Fruit fly (Drosophila melanogaster) whole organism, embryonic: Measurements from ENCODE around the gene Noc3.

Experiments
- B-H1 ChIP-seq: fragments of 200-800 bp; sonication (Bioruptor generic); IDR thresholded peaks from 3 replicates; pipeline ENCODE4 v1.3.6; 2022; ENCODE audit warnings: missing biosample characterization, missing genetic modification characterization
- BEAF-32 ChIP-seq: fragments of 200-800 bp; sonication (Bioruptor generic); optimal IDR thresholded peaks from 3 replicates; lab custom pipeline; 2017; ENCODE audit warnings: missing biosample characterization, missing genetic modification characterization, mild to moderate bottlenecking, moderate library complexity, missing genetic modification reagents
- CG10274 ChIP-seq: fragments of 200-800 bp; sonication (Bioruptor generic); optimal IDR thresholded peaks from 3 replicates; lab custom pipeline; 2017; ENCODE audit warnings: missing biosample characterization, mild to moderate bottlenecking, missing genetic modification characterization
- CG11696 ChIP-seq: fragments of 200-800 bp; sonication (Bioruptor generic); IDR thresholded peaks from 2 replicates; pipeline ENCODE4 v1.3.6; 2022; ENCODE audit warnings: missing biosample characterization, missing genetic modification characterization
- CG12071 ChIP-seq: fragments of 200-800 bp; sonication (Bioruptor generic); optimal IDR thresholded peaks from 3 replicates; lab custom pipeline; 2018; ENCODE audit warnings: missing biosample characterization, mild to moderate bottlenecking, missing genetic modification characterization
- CG14441 ChIP-seq: fragments of 200-800 bp; sonication (Bioruptor generic); IDR thresholded peaks from 2 replicates; pipeline ENCODE4 v1.3.6; 2022; ENCODE audit warnings: missing biosample characterization, missing genetic modification characterization
- CG15269 ChIP-seq: fragments of 200-800 bp; sonication (Bioruptor generic); optimal IDR thresholded peaks from 2 replicates; lab custom pipeline; 2018; ENCODE audit warnings: missing biosample characterization, mild to moderate bottlenecking, missing genetic modification characterization, moderate library complexity
- CG15514 ChIP-seq: fragments of 200-800 bp; sonication (Bioruptor generic); optimal IDR thresholded peaks from 3 replicates; lab custom pipeline; 2017; ENCODE audit warnings: missing biosample characterization, missing genetic modification characterization, mild to moderate bottlenecking, moderate library complexity, missing genetic modification reagents
- CG16815 ChIP-seq: fragments of 200-800 bp; sonication (Bioruptor generic); optimal IDR thresholded peaks from 3 replicates; lab custom pipeline; 2017; ENCODE audit warnings: missing biosample characterization, mild to moderate bottlenecking, missing genetic modification characterization
- CG16863 ChIP-seq: fragments of 200-800 bp; sonication (Bioruptor generic); optimal IDR thresholded peaks from 3 replicates; lab custom pipeline; 2016; ENCODE audit warnings: missing biosample characterization, missing genetic modification characterization
- CG18599 ChIP-seq: fragments of 200-800 bp; sonication (Bioruptor generic); optimal IDR thresholded peaks from 3 replicates; lab custom pipeline; 2017; ENCODE audit warnings: missing biosample characterization, missing genetic modification characterization, mild to moderate bottlenecking, moderate library complexity, missing genetic modification reagents
- CG2678 ChIP-seq: fragments of 200-800 bp; sonication (Bioruptor generic); optimal IDR thresholded peaks from 3 replicates; lab custom pipeline; 2019; ENCODE audit warnings: missing biosample characterization, mild to moderate bottlenecking, missing genetic modification characterization, moderate library complexity
- CG2712 ChIP-seq: fragments of 200-800 bp; optimal IDR thresholded peaks from 3 replicates; lab custom pipeline; 2019; ENCODE audit warnings: missing biosample characterization, mild to moderate bottlenecking, missing genetic modification characterization, moderate library complexity
- CG32767 ChIP-seq: fragments of 200-800 bp; sonication (Bioruptor generic); IDR thresholded peaks from 2 replicates; pipeline ENCODE4 v1.3.6; 2022; ENCODE audit warnings: missing biosample characterization, missing genetic modification characterization
- CG3281 ChIP-seq: fragments of 200-800 bp; sonication (Bioruptor generic); optimal IDR thresholded peaks from 3 replicates; lab custom pipeline; 2017; ENCODE audit warnings: missing biosample characterization, mild to moderate bottlenecking, missing genetic modification characterization
- CG34376 ChIP-seq: fragments of 200-800 bp; sonication (Bioruptor generic); optimal IDR thresholded peaks from 2 replicates; lab custom pipeline; 2018; ENCODE audit warnings: missing biosample characterization, mild to moderate bottlenecking, missing genetic modification characterization
- CG3995 ChIP-seq: fragments of 200-800 bp; sonication (Bioruptor generic); optimal IDR thresholded peaks from 3 replicates; lab custom pipeline; 2016; ENCODE audit warnings: missing biosample characterization, missing genetic modification characterization
- CG6254 ChIP-seq: fragments of 200-800 bp; sonication (Bioruptor generic); optimal IDR thresholded peaks from 3 replicates; lab custom pipeline; 2017; ENCODE audit warnings: mild to moderate bottlenecking, missing biosample characterization, missing genetic modification reagents, missing genetic modification characterization
- CG6683 ChIP-seq: fragments of 200-800 bp; sonication (Bioruptor generic); optimal IDR thresholded peaks from 2 replicates; lab custom pipeline; 2017; ENCODE audit warnings: missing biosample characterization, mild to moderate bottlenecking, missing genetic modification characterization, missing genetic modification reagents
- CG7372 ChIP-seq: fragments of 200-800 bp; sonication (Bioruptor generic); IDR thresholded peaks from 2 replicates; pipeline ENCODE4 v1.3.6; 2022; ENCODE audit warnings: missing biosample characterization, missing genetic modification characterization
- CG7786 ChIP-seq: fragments of 200-800 bp; sonication (Bioruptor generic); optimal IDR thresholded peaks from 2 replicates; lab custom pipeline; 2016; ENCODE audit warnings: missing biosample characterization, missing genetic modification characterization
- CG8944 ChIP-seq: fragments of 200-800 bp; sonication (Bioruptor generic); optimal IDR thresholded peaks from 3 replicates; lab custom pipeline; 2016; ENCODE audit warnings: missing biosample characterization, missing genetic modification characterization
- Chrac-16 ChIP-seq: fragments of 200-800 bp; sonication (Bioruptor generic); optimal IDR thresholded peaks from 3 replicates; lab custom pipeline; 2016; ENCODE audit warnings: missing biosample characterization, missing genetic modification characterization
- CoRest ChIP-seq: fragments of 200-800 bp; sonication (Bioruptor generic); optimal IDR thresholded peaks from 3 replicates; lab custom pipeline; 2018; ENCODE audit warnings: missing biosample characterization, mild to moderate bottlenecking, missing genetic modification characterization, moderate library complexity
- Dek ChIP-seq: fragments of 200-800 bp; sonication (Bioruptor generic); optimal IDR thresholded peaks from 3 replicates; lab custom pipeline; 2019; ENCODE audit warnings: missing biosample characterization, mild to moderate bottlenecking, missing genetic modification characterization, moderate library complexity
- Doc3 ChIP-seq: fragments of 200-800 bp; sonication (Bioruptor generic); IDR thresholded peaks from 3 replicates; pipeline ENCODE4 v1.3.6; 2022; ENCODE audit warnings: missing biosample characterization, missing genetic modification characterization; ENCODE audit not compliant: partially characterized antibody
- Fer3 ChIP-seq: fragments of 200-800 bp; sonication (Bioruptor generic); optimal IDR thresholded peaks from 2 replicates; lab custom pipeline; 2018; ENCODE audit warnings: missing biosample characterization, mild to moderate bottlenecking, missing genetic modification characterization, moderate library complexity
- Hmr ChIP-seq: fragments of 200-800 bp; sonication (Bioruptor generic); optimal IDR thresholded peaks from 3 replicates; lab custom pipeline; 2017; ENCODE audit warnings: mild to moderate bottlenecking, missing biosample characterization, missing genetic modification reagents, missing genetic modification characterization
- Jarid2 ChIP-seq: fragments of 200-800 bp; sonication (Bioruptor generic); optimal IDR thresholded peaks from 3 replicates; lab custom pipeline; 2017; ENCODE audit warnings: mild to moderate bottlenecking, missing biosample characterization, missing genetic modification reagents, missing genetic modification characterization
- Med ChIP-seq: fragments of 200-800 bp; sonication (Bioruptor generic); peaks from one replicate; lab custom pipeline; 2016; ENCODE audit warnings: missing biosample characterization, missing genetic modification characterization, mild to moderate bottlenecking, inconsistent platforms, moderate library complexity
- Nf-YB ChIP-seq: fragments of 200-800 bp; sonication (Bioruptor generic); optimal IDR thresholded peaks from 3 replicates; lab custom pipeline; 2019; ENCODE audit warnings: missing biosample characterization, mild to moderate bottlenecking, missing genetic modification characterization, moderate library complexity
- Oaz ChIP-seq: fragments of 200-800 bp; sonication (Bioruptor generic); IDR thresholded peaks from 2 replicates; pipeline ENCODE4 v1.3.6; 2022; ENCODE audit warnings: missing biosample characterization, missing genetic modification characterization
- Pdp1 ChIP-seq, 2 experiments: fragments of 200-800 bp; sonication (Bioruptor generic); optimal IDR thresholded peaks; 3 replicates each; lab custom pipeline; 2016; ENCODE audit warnings: missing biosample characterization in 2 of 2, missing genetic modification characterization in 2 of 2, mild to moderate bottlenecking in 1 of 2, moderate library complexity in 1 of 2
- Rfx ChIP-seq: fragments of 200-800 bp; sonication (Bioruptor generic); IDR thresholded peaks from 2 replicates; pipeline ENCODE4 v1.3.6; 2022; ENCODE audit warnings: missing biosample characterization, missing genetic modification characterization
- Rx ChIP-seq: fragments of 200-800 bp; sonication (Bioruptor generic); IDR thresholded peaks from 2 replicates; pipeline ENCODE4 v1.3.6; 2022; ENCODE audit warnings: missing biosample characterization, missing genetic modification characterization
- Sin3A ChIP-seq: fragments of >200 bp; optimal IDR thresholded peaks from 2 replicates; lab custom pipeline; 2018
- corto ChIP-seq: fragments of 200-800 bp; sonication (Bioruptor generic); optimal IDR thresholded peaks from 2 replicates; lab custom pipeline; 2016; ENCODE audit warnings: missing biosample characterization, mild to moderate bottlenecking, missing genetic modification characterization, moderate library complexity
- danr ChIP-seq: fragments of 200-800 bp; sonication (Bioruptor generic); IDR thresholded peaks from 2 replicates; pipeline ENCODE4 v1.3.6; 2022; ENCODE audit warnings: missing biosample characterization, missing genetic modification characterization
- emc ChIP-seq: fragments of 200-800 bp; sonication (Bioruptor generic); optimal IDR thresholded peaks from 2 replicates; lab custom pipeline; 2016; ENCODE audit warnings: missing biosample characterization, missing genetic modification characterization
- exex ChIP-seq: fragments of 200-800 bp; sonication (Bioruptor generic); optimal IDR thresholded peaks from 4 replicates; lab custom pipeline; 2018; ENCODE audit warnings: missing biosample characterization, mild to moderate bottlenecking, missing genetic modification characterization, moderate library complexity
- grn ChIP-seq: fragments of 200-800 bp; sonication (Bioruptor generic); optimal IDR thresholded peaks from 3 replicates; lab custom pipeline; 2017; ENCODE audit warnings: missing biosample characterization, missing genetic modification characterization
- ind ChIP-seq: fragments of 200-800 bp; sonication (Bioruptor generic); optimal IDR thresholded peaks from 3 replicates; lab custom pipeline; 2016; ENCODE audit warnings: missing biosample characterization, missing genetic modification characterization
- kay ChIP-seq: fragments of 200-800 bp; sonication (Bioruptor generic); optimal IDR thresholded peaks from 2 replicates; lab custom pipeline; 2016; ENCODE audit warnings: missing biosample characterization, missing genetic modification characterization
- lola ChIP-seq, 3 experiments: fragments of >200 bp in 2 of 3; fragments of 200-800 bp in 1 of 3; sonication (Bioruptor generic) in 1 of 3; optimal IDR thresholded peaks; 2 replicates each; lab custom pipeline; 2017 to 2019; ENCODE audit warnings: missing biosample characterization in 3 of 3, missing genetic modification characterization in 3 of 3, mild to moderate bottlenecking in 1 of 3, moderate library complexity in 1 of 3
- nom ChIP-seq: fragments of 200-800 bp; sonication (Bioruptor generic); optimal IDR thresholded peaks from 2 replicates; lab custom pipeline; 2017; ENCODE audit warnings: missing biosample characterization, missing genetic modification characterization, mild to moderate bottlenecking, moderate library complexity, missing genetic modification reagents
- oc ChIP-seq: fragments of 200-800 bp; sonication (Bioruptor generic); optimal IDR thresholded peaks from 2 replicates; lab custom pipeline; 2018; ENCODE audit warnings: missing biosample characterization, mild to moderate bottlenecking, missing genetic modification characterization, moderate library complexity
- repo ChIP-seq: fragments of 200-800 bp; sonication (Bioruptor generic); optimal IDR thresholded peaks from 2 replicates; lab custom pipeline; 2016; ENCODE audit warnings: missing biosample characterization, missing genetic modification characterization
- salm ChIP-seq: fragments of 200-800 bp; sonication (Bioruptor generic); optimal IDR thresholded peaks from 2 replicates; lab custom pipeline; 2018; ENCODE audit warnings: missing biosample characterization, mild to moderate bottlenecking, missing genetic modification characterization
- scrt ChIP-seq: fragments of 200-800 bp; sonication (Bioruptor generic); optimal IDR thresholded peaks from 2 replicates; lab custom pipeline; 2018; ENCODE audit warnings: missing biosample characterization, mild to moderate bottlenecking, missing genetic modification characterization, moderate library complexity
- tio ChIP-seq: fragments of 200-800 bp; sonication (Bioruptor generic); optimal IDR thresholded peaks from 2 replicates; lab custom pipeline; 2017; ENCODE audit warnings: missing biosample characterization, missing genetic modification characterization, inconsistent platforms

The Noc3 gene

DNA sequence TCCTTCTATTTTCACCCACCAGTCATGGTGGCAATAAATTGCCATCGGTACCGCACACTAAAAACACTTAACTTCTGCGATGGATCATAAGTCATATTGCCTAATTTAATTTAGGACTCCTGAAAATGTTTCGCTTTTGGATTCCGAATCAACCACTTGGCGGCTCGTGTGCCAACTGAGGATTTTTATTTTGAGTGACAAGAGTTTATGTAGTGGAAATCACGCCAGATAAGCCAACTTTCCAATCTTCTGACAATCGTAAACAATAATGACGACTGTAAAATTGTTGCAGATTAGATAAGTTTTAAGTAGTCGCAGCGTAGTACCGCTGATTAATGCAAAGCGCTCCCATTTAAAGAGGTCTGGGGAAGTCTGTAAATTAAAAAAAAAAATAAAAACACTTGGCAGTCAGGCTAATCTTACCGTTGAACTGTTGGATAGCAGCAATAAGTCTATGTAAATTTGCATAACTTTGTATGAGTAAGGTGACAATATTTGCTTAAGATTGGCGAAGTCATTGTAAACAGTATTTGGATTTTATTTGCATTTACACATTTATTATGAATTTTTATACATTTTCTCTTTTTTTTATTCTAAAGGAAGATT lies 29.7 kb downstream of the Noc3 start, which contains the start of gene CG14606 (continued):
- TF ChIP-seq CG8944 (GFP tag; lab: Kevin White, UChicago): no peak
- no peak for TF ChIP-seq salm
- no peak for TF ChIP-seq lola (GFP tag; optimal IDR thresholded peaks at IDR 0.05; lab: Kevin White, UChicago)
- TF ChIP-seq tio: no peak
- TF ChIP-seq Jarid2: no peak
- peak; percentile 46 for TF ChIP-seq scrt (GFP tag; lab: Kevin White, UChicago)
- peak; percentile 37 for TF ChIP-seq Fer3 (tag; lab: Kevin White, UChicago)
- no peak for TF ChIP-seq B-H1 (GFP tag; lab: Robert Waterston, UW)
- peak; percentile 35 for TF ChIP-seq CG15514 (GFP tag; lab: Kevin White, UChicago)
- TF ChIP-seq kay (GFP tag; lab: Kevin White, UChicago): no peak
- TF ChIP-seq BEAF-32 (GFP tag; lab: Kevin White, UChicago): no peak
- TF ChIP-seq Nf-YB (GFP tag; lab: Kevin White, UChicago): no peak
- TF ChIP-seq CG7786 (GFP tag; lab: Kevin White, UChicago): no peak
- no peak for TF ChIP-seq corto (GFP tag; lab: Kevin White, UChicago)
- TF ChIP-seq CG18599: peak; percentile 48
- 0 out of 2 replicates have a peak, but pooled peaks have one; percentile 13 for TF ChIP-seq Rfx (GFP tag; lab: Robert Waterston, UW)
- TF ChIP-seq CG3281 (GFP tag; lab: Kevin White, UChicago): peak; percentile 53
- no peak for TF ChIP-seq CG16863 (GFP tag; lab: Kevin White, UChicago)
- peak; percentile 8 for TF ChIP-seq CG12071 (GFP tag; lab: Kevin White, UChicago)
- no peak for TF ChIP-seq CG32767 (GFP tag; lab: Robert Waterston, UW)
- TF ChIP-seq Dek (tag; lab: Kevin White, UChicago): no peak
- no peak for TF ChIP-seq Sin3A (lab: Kevin White, UChicago)
- TF ChIP-seq oc (tag; lab: Kevin White, UChicago): no peak
- no peak for TF ChIP-seq CG2712 (tag; lab: Kevin White, UChicago)
- TF ChIP-seq CG3995 (GFP tag; lab: Kevin White, UChicago): no peak
- no peak for TF ChIP-seq Pdp1 (GFP tag; optimal IDR thresholded peaks at IDR 0.05; lab: Kevin White, UChicago)
- no peak for TF ChIP-seq nom (GFP tag; lab: Kevin White, UChicago)
- TF ChIP-seq ind (GFP tag; lab: Kevin White, UChicago): no peak
- TF ChIP-seq CoRest (tag; lab: Kevin White, UChicago): peak; percentile 21
- no peak for TF ChIP-seq danr (GFP tag; lab: Robert Waterston, UW)
- TF ChIP-seq Doc3 (GFP tag; lab: Robert Waterston, UW): no peak
- TF ChIP-seq Hmr: peak; percentile 74
- no peak for TF ChIP-seq CG16815 (GFP tag; lab: Kevin White, UChicago)
- TF ChIP-seq CG15269 (tag; lab: Kevin White, UChicago): peak; percentile 41
- peak; percentile 57 for TF ChIP-seq CG2678 (tag; lab: Kevin White, UChicago)
- TF ChIP-seq CG34376 (GFP tag; lab: Kevin White, UChicago): peak; percentile 14
- no peak for TF ChIP-seq CG14441
- peak; percentile 4 for TF ChIP-seq grn (GFP tag; lab: Kevin White, UChicago)
- no peak for TF ChIP-seq Med
- no peak for TF ChIP-seq emc (GFP tag; lab: Kevin White, UChicago)
- TF ChIP-seq CG6254 (GFP tag; lab: Kevin White, UChicago): no peak
- no peak for TF ChIP-seq Chrac-16 (GFP tag; lab: Kevin White, UChicago)
- TF ChIP-seq exex (tag; lab: Kevin White, UChicago): peak; percentile 91
- no peak for TF ChIP-seq Rx
- TF ChIP-seq CG6683 (GFP tag; lab: Kevin White, UChicago): no peak
- no peak for TF ChIP-seq CG10274 (GFP tag; lab: Kevin White, UChicago)
- no peak for TF ChIP-seq CG7372 (GFP tag; lab: Robert Waterston, UW)
- no peak for TF ChIP-seq Oaz
- no peak for TF ChIP-seq repo (GFP tag; lab: Kevin White, UChicago)
- TF ChIP-seq CG11696 (GFP tag; lab: Robert Waterston, UW): no peak
